Worm (Caenorhabditis elegans) whole organism, young adult: ENCODE data around the gene F11D11.6.
"Not testable (repeated sequence)": the region's sequence is repeated elsewhere in the genome, so short reads cannot be mapped to it uniquely, and the experiment has no call there.

Source experiments
- attf-3 ChIP-seq: fragments of 200-800 bp; sonication (Bioruptor generic); conservative IDR thresholded peaks from 2 replicates; pipeline ENCODE4 v1.3.6; 2022; ENCODE audit warnings: missing genetic modification reagents, missing genetic modification characterization, missing compliant biosample characterization
- ceh-58 ChIP-seq: fragments of 200-800 bp; sonication (Bioruptor generic); IDR thresholded peaks from 2 replicates; pipeline ENCODE4 v1.3.6; 2022; ENCODE audit warnings: missing genetic modification characterization, missing compliant biosample characterization
- ceh-79 ChIP-seq: sonication (generic microtip); optimal IDR thresholded peaks from 2 replicates; lab custom pipeline; 2017; ENCODE audit warnings: mild to moderate bottlenecking, missing genetic modification characterization, missing compliant biosample characterization
- nhr-120 ChIP-seq: fragments of 200-800 bp; sonication (Bioruptor generic); IDR thresholded peaks from 2 replicates; pipeline ENCODE4 v1.3.6; 2022; ENCODE audit warnings: missing genetic modification characterization, missing compliant biosample characterization
- unc-62 ChIP-seq: fragments of 150-350 bp; optimal IDR thresholded peaks from 2 replicates; lab custom pipeline; 2014; ENCODE audit warnings: missing biosample characterization, missing genetic modification reagents, missing genetic modification characterization

DNA sequence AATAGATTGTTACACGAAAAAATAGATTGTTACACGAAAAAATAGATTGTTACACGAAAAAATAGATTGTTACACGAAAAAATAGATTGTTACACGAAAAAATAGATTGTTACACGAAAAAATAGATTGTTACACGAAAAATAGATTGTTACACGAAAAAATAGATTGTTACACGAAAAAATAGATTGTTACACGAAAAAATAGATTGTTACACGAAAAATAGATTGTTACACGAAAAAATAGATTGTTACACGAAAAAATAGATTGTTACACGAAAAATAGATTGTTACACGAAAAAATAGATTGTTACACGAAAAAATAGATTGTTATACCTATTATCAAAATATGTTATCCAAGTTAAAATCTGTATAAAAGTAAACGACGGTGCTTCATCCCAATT lies 24.6 kb downstream of the F11D11.6 start:
- not testable (repeated sequence) for TF ChIP-seq nhr-120 (GFP tag; lab: Robert Waterston, UW); ceh-79 (tag; lab: Kevin White, UChicago); ceh-58 (GFP tag; lab: Robert Waterston, UW); unc-62 (GFP tag; lab: Kevin White, UChicago); attf-3 (GFP tag; lab: Robert Waterston, UW)
